Worm (Caenorhabditis elegans): Measurements from ENCODE around the gene unc-62.

- TF ChIP-seq med-1 (GFP tag; optimal IDR thresholded peaks at IDR 0.05; ENCODE audit: insufficient read depth) = no peak
- TF ChIP-seq flt-1 (GFP tag; IDR thresholded peaks at IDR 0.05) = no peak
- no peak for TF ChIP-seq ztf-23 (GFP tag; IDR thresholded peaks at IDR 0.05)
- TF ChIP-seq klf-2 (GFP tag; conservative IDR thresholded peaks at IDR 0.05) = no peak
- no peak for TF ChIP-seq cog-1 (tag; optimal IDR thresholded peaks at IDR 0.05)
- no peak for TF ChIP-seq tab-1 (GFP tag; IDR thresholded peaks at IDR 0.05)
Measured at ce11 chrV:4489893-4490292, 7.4 kb upstream of the unc-62 start.

All from whole organism, midembryonic.